Fruit fly (Drosophila melanogaster) whole organism: Measurements from ENCODE around the gene CG12589.

Source experiments
- CG8478 ChIP-seq: fragments of >200 bp; optimal IDR thresholded peaks from 2 replicates; lab custom pipeline; 2018; ENCODE audit warnings: inconsistent platforms
- Dll ChIP-seq: fragments of >200 bp; optimal IDR thresholded peaks from 2 replicates; lab custom pipeline; 2017
- EcR ChIP-seq, 2 experiments: fragments of >200 bp; optimal IDR thresholded peaks; 2 replicates each; lab custom pipeline; 2017; ENCODE audit warnings: missing biosample characterization in 2 of 2, missing genetic modification characterization in 2 of 2, missing genetic modification reagents in 2 of 2
- pan ChIP-seq: fragments of >200 bp; optimal IDR thresholded peaks from 2 replicates; lab custom pipeline; 2017
- psq ChIP-seq: fragments of >200 bp; optimal IDR thresholded peaks from 2 replicates; lab custom pipeline; 2017
- usp ChIP-seq: fragments of >200 bp; optimal IDR thresholded peaks from 2 replicates; lab custom pipeline; 2017; ENCODE audit warnings: missing biosample characterization, missing genetic modification characterization, mixed read lengths

- TF ChIP-seq usp (GFP tag; lab: Kevin White, UChicago), result no peak
- no peak for TF ChIP-seq CG8478
- no peak for TF ChIP-seq Dll (lab: Kevin White, UChicago)
- TF ChIP-seq pan (lab: Kevin White, UChicago), result no peak
- TF ChIP-seq EcR (GFP tag; optimal IDR thresholded peaks at IDR 0.05; lab: Kevin White, UChicago), result no peak
- TF ChIP-seq psq (lab: Kevin White, UChicago), result no peak
Observed at dm6 chr3R:5122266-5123096, 16.3 kb downstream of the CG12589 start.
